Fruit fly (Drosophila melanogaster) whole organism, wandering third instar larva: ENCODE results near the gene CG9164.

Source experiments
- Abd-B ChIP-seq: fragments of >200 bp; optimal IDR thresholded peaks from 2 replicates; lab custom pipeline; 2017; ENCODE audit warnings: missing biosample characterization, missing genetic modification characterization
- CG32264 ChIP-seq: fragments of 200-800 bp; sonication (Bioruptor generic); optimal IDR thresholded peaks from 2 replicates; lab custom pipeline; 2016; ENCODE audit warnings: missing biosample characterization, missing genetic modification characterization
- Dfd ChIP-seq: fragments of >200 bp; optimal IDR thresholded peaks from 2 replicates; lab custom pipeline; 2017; ENCODE audit warnings: missing biosample characterization, missing genetic modification characterization
- Myc ChIP-seq: fragments of >200 bp; optimal IDR thresholded peaks from 2 replicates; lab custom pipeline; 2017
- dl ChIP-seq, 2 experiments: fragments of 175-275, 200-275 bp in 1 of 2; fragments of 200-275 bp in 1 of 2; sonication (Bioruptor generic); optimal IDR thresholded peaks; lab custom pipeline; 2018; ENCODE audit warnings: mild to moderate bottlenecking in 2 of 2, missing biosample characterization in 2 of 2, missing genetic modification characterization in 2 of 2, moderate library complexity in 2 of 2; ENCODE audit not compliant: partially characterized antibody in 2 of 2, insufficient read depth in 1 of 2
- ey ChIP-seq: fragments of 200-800 bp; sonication (Bioruptor generic); optimal IDR thresholded peaks from 2 replicates; lab custom pipeline; 2016; ENCODE audit warnings: missing biosample characterization, missing genetic modification characterization
- pan ChIP-seq: fragments of >200 bp; optimal IDR thresholded peaks from 2 replicates; lab custom pipeline; 2017
- sv ChIP-seq: fragments of 200-800 bp; sonication (Bioruptor generic); optimal IDR thresholded peaks from 3 replicates; lab custom pipeline; 2016; ENCODE audit warnings: missing biosample characterization, missing genetic modification characterization
- tai ChIP-seq: sonication (Bioruptor generic); optimal IDR thresholded peaks from 2 replicates; lab custom pipeline; 2016; ENCODE audit warnings: missing biosample characterization, missing genetic modification characterization
- usp ChIP-seq: fragments of >200 bp; optimal IDR thresholded peaks from 2 replicates; lab custom pipeline; 2017; ENCODE audit warnings: missing biosample characterization, missing genetic modification characterization

dm6 chrX:15364467-15364866, 20.8 kb downstream of the CG9164 start:
- no peak for TF ChIP-seq Abd-B (GFP tag; lab: Kevin White, UChicago)
- no peak for TF ChIP-seq usp
- no peak for TF ChIP-seq Dfd (GFP tag; lab: Kevin White, UChicago)
- no peak for TF ChIP-seq tai (GFP tag; lab: Kevin White, UChicago)
- TF ChIP-seq Myc (lab: Kevin White, UChicago) = no peak
- TF ChIP-seq dl (GFP tag; optimal IDR thresholded peaks at IDR 0.05; lab: Kevin White, UChicago; ENCODE audit: insufficient read depth in 1 of 2, partially characterized antibody in 2 of 2) = no peak
- no peak for TF ChIP-seq CG32264 (GFP tag; lab: Kevin White, UChicago)
- no peak for TF ChIP-seq ey (GFP tag; lab: Kevin White, UChicago)
- no peak for TF ChIP-seq pan (lab: Kevin White, UChicago)
- no peak for TF ChIP-seq sv (GFP tag; lab: Kevin White, UChicago)
